Fruit fly (Drosophila melanogaster) whole organism, adult: ENCODE results near the gene Actn.

Experiments used
- CG11617 ChIP-seq: fragments of 200-800 bp; sonication (Bioruptor generic); optimal IDR thresholded peaks from 2 replicates; lab custom pipeline; 2017; ENCODE audit warnings: mild to moderate bottlenecking, missing biosample characterization, missing genetic modification reagents, missing genetic modification characterization
- CG12768 ChIP-seq: fragments of 200-800 bp; sonication (Bioruptor generic); optimal IDR thresholded peaks from 2 replicates; lab custom pipeline; 2017; ENCODE audit warnings: missing biosample characterization, missing genetic modification characterization, mild to moderate bottlenecking, moderate library complexity, missing genetic modification reagents
- CG14711 ChIP-seq: fragments of 200-800 bp; sonication (Bioruptor generic); optimal IDR thresholded peaks from 2 replicates; lab custom pipeline; 2018; ENCODE audit warnings: missing biosample characterization, mild to moderate bottlenecking, missing genetic modification characterization, moderate library complexity
- CG1620 ChIP-seq: fragments of 200-800 bp; sonication (Bioruptor generic); optimal IDR thresholded peaks from 2 replicates; lab custom pipeline; 2016; ENCODE audit warnings: missing biosample characterization, missing genetic modification characterization
- CG33017 ChIP-seq: fragments of 200-800 bp; sonication (Bioruptor generic); optimal IDR thresholded peaks from 2 replicates; lab custom pipeline; 2018; ENCODE audit warnings: missing biosample characterization, mild to moderate bottlenecking, missing genetic modification characterization, moderate library complexity
- CG5204 ChIP-seq: fragments of 200-800 bp; sonication (Bioruptor generic); optimal IDR thresholded peaks from 2 replicates; lab custom pipeline; 2016; ENCODE audit warnings: missing biosample characterization, missing genetic modification characterization
- CG7045 ChIP-seq: fragments of 200-800 bp; sonication (Bioruptor generic); optimal IDR thresholded peaks from 2 replicates; lab custom pipeline; 2017; ENCODE audit warnings: missing biosample characterization, mild to moderate bottlenecking, missing genetic modification characterization
- CG7101 ChIP-seq: fragments of 200-800 bp; sonication (Bioruptor generic); optimal IDR thresholded peaks from 2 replicates; lab custom pipeline; 2018; ENCODE audit warnings: missing biosample characterization, mild to moderate bottlenecking, missing genetic modification characterization, moderate library complexity
- Clk ChIP-seq: fragments of 200-800 bp; sonication (Bioruptor generic); optimal IDR thresholded peaks from 2 replicates; lab custom pipeline; 2017; ENCODE audit warnings: missing biosample characterization, missing genetic modification characterization
- Crg-1 ChIP-seq: fragments of 200-800 bp; sonication (Bioruptor generic); optimal IDR thresholded peaks from 2 replicates; lab custom pipeline; 2016; ENCODE audit warnings: missing biosample characterization, missing genetic modification characterization
- Hr96 ChIP-seq: fragments of 200-800 bp; sonication (Bioruptor generic); optimal IDR thresholded peaks from 2 replicates; lab custom pipeline; 2016; ENCODE audit warnings: missing biosample characterization, missing genetic modification characterization
- Mnt ChIP-seq: fragments of 200-800 bp; sonication (Bioruptor generic); optimal IDR thresholded peaks from 2 replicates; lab custom pipeline; 2016; ENCODE audit warnings: missing biosample characterization, mild to moderate bottlenecking, missing genetic modification characterization
- bab1 ChIP-seq: fragments of 200-800 bp; sonication (Bioruptor generic); optimal IDR thresholded peaks from 3 replicates; lab custom pipeline; 2019; ENCODE audit warnings: missing biosample characterization, mild to moderate bottlenecking, missing genetic modification characterization, moderate library complexity
- cic ChIP-seq: fragments of 200-800 bp; sonication (Bioruptor generic); optimal IDR thresholded peaks from 2 replicates; lab custom pipeline; 2017; ENCODE audit warnings: missing biosample characterization, mild to moderate bottlenecking, missing genetic modification characterization, moderate library complexity
- cnc ChIP-seq, 2 experiments: fragments of >200 bp; optimal IDR thresholded peaks; 2 replicates each; lab custom pipeline; 2017
- kay ChIP-seq: fragments of 200-800 bp; sonication (Bioruptor generic); peaks from one replicate; lab custom pipeline; 2016; ENCODE audit warnings: missing biosample characterization, missing genetic modification characterization, borderline replicate concordance
- ovo ChIP-seq: fragments of 200-800 bp; sonication (Bioruptor generic); optimal IDR thresholded peaks from 2 replicates; lab custom pipeline; 2016; ENCODE audit warnings: missing biosample characterization, missing genetic modification characterization
- pad ChIP-seq: fragments of 200-800 bp; sonication (Bioruptor generic); optimal IDR thresholded peaks from 3 replicates; lab custom pipeline; 2017; ENCODE audit warnings: missing biosample characterization, missing genetic modification characterization, mild to moderate bottlenecking, moderate library complexity, missing genetic modification reagents
- tj ChIP-seq: fragments of 200-800 bp; sonication (Bioruptor generic); optimal IDR thresholded peaks from 3 replicates; lab custom pipeline; 2017; ENCODE audit warnings: missing biosample characterization, mild to moderate bottlenecking, missing genetic modification characterization, moderate library complexity
- toe ChIP-seq: fragments of 200-800 bp; sonication (Bioruptor generic); optimal IDR thresholded peaks from 2 replicates; lab custom pipeline; 2016; ENCODE audit warnings: missing biosample characterization, missing genetic modification characterization

Actn gene

DNA sequence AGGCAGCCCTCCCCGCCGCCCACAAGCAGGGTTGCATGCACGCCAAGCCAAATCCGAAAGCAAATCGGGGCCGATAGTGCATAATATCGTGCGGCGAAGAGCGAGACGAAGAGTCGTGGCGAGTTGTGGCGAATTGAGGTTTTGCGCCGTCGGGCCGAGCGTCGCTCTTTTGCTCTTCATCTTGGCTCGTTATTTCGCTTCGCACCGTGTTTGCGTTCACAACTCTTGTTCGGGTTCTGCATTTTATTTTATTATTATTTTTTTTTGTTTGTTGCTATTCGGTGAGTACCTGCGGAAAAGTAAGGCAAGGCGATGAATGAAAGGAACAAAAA, 30.0 kb downstream of the Actn start:
- TF ChIP-seq CG14711 (tag; lab: Kevin White, UChicago) (no peak), cic (GFP tag; lab: Kevin White, UChicago) (no peak), CG5204 (GFP tag; lab: Kevin White, UChicago) (no peak), tj (GFP tag; lab: Kevin White, UChicago) (peak; percentile 10), CG11617 (GFP tag; lab: Kevin White, UChicago) (no peak), CG33017 (no peak), cnc (optimal IDR thresholded peaks at IDR 0.05; lab: Kevin White, UChicago) (no peak), Clk (no peak), pad (GFP tag; lab: Kevin White, UChicago) (no peak), CG7101 (no peak), CG12768 (GFP tag; lab: Kevin White, UChicago) (no peak), CG7045 (GFP tag; lab: Kevin White, UChicago) (no peak), kay (GFP tag; lab: Kevin White, UChicago) (no peak), ovo (no peak), Crg-1 (GFP tag; lab: Kevin White, UChicago) (no peak), bab1 (GFP tag; lab: Kevin White, UChicago) (no peak), Hr96 (GFP tag; lab: Kevin White, UChicago) (peak; percentile 71)

dm6 chrX:2011288-2012120, 30.6 kb downstream of the Actn start:
- TF ChIP-seq Crg-1 (GFP tag; lab: Kevin White, UChicago): peak; percentile 5
- TF ChIP-seq CG11617 (GFP tag; lab: Kevin White, UChicago): peak; percentile 10
- peak; percentile 46 for TF ChIP-seq CG14711 (tag; lab: Kevin White, UChicago)
- TF ChIP-seq pad (GFP tag; lab: Kevin White, UChicago): no peak
- TF ChIP-seq Mnt (GFP tag; lab: Kevin White, UChicago): no peak
- TF ChIP-seq CG1620 (GFP tag; lab: Kevin White, UChicago): peak; percentile 2
- no peak for TF ChIP-seq CG5204 (GFP tag; lab: Kevin White, UChicago)
- TF ChIP-seq bab1 (GFP tag; lab: Kevin White, UChicago): no peak

DNA sequence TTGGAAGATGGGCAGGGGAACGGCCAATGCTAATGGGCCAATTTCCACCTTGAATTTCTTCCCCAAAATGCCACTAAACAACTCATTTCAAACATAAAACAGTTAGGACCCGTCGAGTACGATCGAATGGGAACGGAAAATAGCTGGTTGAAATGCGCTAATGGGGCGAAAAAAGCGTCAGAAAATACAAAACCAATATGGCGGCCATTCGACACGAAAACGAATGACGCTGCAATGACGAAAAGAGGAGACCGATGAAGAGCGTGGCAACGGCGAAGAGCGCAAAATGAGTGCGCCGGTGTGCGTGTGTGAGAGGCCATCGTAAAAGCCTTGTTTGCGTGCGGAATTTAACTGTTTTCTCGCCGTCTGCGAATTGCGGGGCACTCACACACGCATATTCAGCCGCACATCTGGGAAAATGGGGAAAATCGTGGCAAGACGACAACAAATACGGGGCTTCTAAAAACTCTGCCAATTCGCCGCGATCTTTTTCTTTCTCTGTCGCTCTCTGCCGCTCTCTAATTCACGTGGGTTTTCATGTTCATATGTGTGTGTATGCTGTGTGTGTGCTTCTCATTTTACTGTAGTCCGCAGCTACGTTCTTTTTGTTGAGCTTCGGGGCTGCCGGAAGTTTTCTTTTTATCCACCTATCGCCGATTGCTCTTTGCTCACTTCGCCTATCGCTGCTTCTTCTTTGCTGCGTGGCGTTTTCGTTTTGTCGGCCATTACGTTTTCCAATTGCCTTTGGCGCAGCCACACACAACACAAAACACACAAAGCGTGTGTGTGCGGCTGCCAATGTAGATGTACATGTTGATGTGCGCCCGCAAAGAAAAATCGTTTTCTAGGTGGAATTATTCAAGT, 31.9 kb downstream of the Actn start, which contains the start of gene east:
TSS of gene east (plus strand) at position 851 of the 864 bp plus-strand sequence.
- TF ChIP-seq bab1 (GFP tag; lab: Kevin White, UChicago) (peak; percentile 22), Mnt (GFP tag; lab: Kevin White, UChicago) (peak; percentile 30), tj (GFP tag; lab: Kevin White, UChicago) (peak; percentile 92), cic (GFP tag; lab: Kevin White, UChicago) (no peak), CG11617 (GFP tag; lab: Kevin White, UChicago) (peak; percentile 36), kay (GFP tag; lab: Kevin White, UChicago) (no peak), Hr96 (GFP tag; lab: Kevin White, UChicago) (peak; percentile 24), CG12768 (GFP tag; lab: Kevin White, UChicago) (no peak), pad (GFP tag; lab: Kevin White, UChicago) (peak; percentile 27), CG7045 (GFP tag; lab: Kevin White, UChicago) (no peak), cnc (optimal IDR thresholded peaks at IDR 0.05; lab: Kevin White, UChicago) (peak; percentile 44 to 84), Crg-1 (GFP tag; lab: Kevin White, UChicago) (no peak), CG33017 (no peak), ovo (no peak), CG1620 (GFP tag; lab: Kevin White, UChicago) (no peak)

DNA sequence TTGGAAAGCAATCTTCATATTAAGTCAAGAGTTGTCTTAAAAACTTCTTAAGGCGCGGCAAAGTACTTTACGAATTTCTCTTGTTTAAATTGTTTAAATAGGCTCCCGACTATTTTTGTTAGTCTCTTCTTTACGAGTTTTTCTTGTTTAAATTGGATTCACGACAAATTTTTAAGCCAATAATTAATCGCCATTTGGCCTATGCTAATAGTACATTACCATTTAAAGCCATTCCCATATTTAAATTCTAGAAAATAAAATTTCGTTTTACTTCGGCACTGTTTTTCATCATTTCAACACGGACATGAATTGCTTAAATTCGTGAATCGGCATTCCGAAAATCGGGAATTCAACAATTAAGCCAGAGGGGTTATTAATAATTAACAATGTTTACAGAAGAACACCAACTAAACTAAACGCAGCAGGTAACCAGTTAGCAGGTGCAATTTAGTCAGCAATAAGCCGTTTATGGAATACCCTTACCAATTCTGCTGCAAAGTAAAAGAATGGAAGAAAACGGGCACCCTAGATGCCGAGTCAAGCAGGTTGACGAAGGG, 32.6 kb downstream of the Actn start:
- TF ChIP-seq CG14711 (tag; lab: Kevin White, UChicago) (peak; percentile 58), CG1620 (GFP tag; lab: Kevin White, UChicago) (peak; percentile 71), cic (GFP tag; lab: Kevin White, UChicago) (no peak), bab1 (GFP tag; lab: Kevin White, UChicago) (peak; percentile 53), tj (GFP tag; lab: Kevin White, UChicago) (no peak), CG7045 (GFP tag; lab: Kevin White, UChicago) (peak; percentile 20), cnc (optimal IDR thresholded peaks at IDR 0.05; lab: Kevin White, UChicago) (no peak), Crg-1 (GFP tag; lab: Kevin White, UChicago) (no peak), ovo (peak; percentile 52), CG11617 (GFP tag; lab: Kevin White, UChicago) (peak; percentile 82), Clk (no peak), pad (GFP tag; lab: Kevin White, UChicago) (peak; percentile 49), Hr96 (GFP tag; lab: Kevin White, UChicago) (peak; percentile 74), CG33017 (peak; percentile 14), Mnt (GFP tag; lab: Kevin White, UChicago) (peak; percentile 26), CG5204 (GFP tag; lab: Kevin White, UChicago) (peak; percentile 81), kay (GFP tag; lab: Kevin White, UChicago) (no peak), CG12768 (GFP tag; lab: Kevin White, UChicago) (peak; percentile 55), toe (peak; percentile 75), CG7101 (peak; percentile 65)
